Worm (Caenorhabditis elegans) whole organism, young adult: ENCODE measurements around the gene F17C11.12.

Experiments
- F57A8.1 ChIP-seq: fragments of 200-800 bp; sonication (Bioruptor generic); optimal IDR thresholded peaks from 2 replicates; lab custom pipeline; 2018; ENCODE audit warnings: mild to moderate bottlenecking, missing genetic modification characterization, moderate library complexity, missing compliant biosample characterization
- atf-7 ChIP-seq: sonication (generic microtip); optimal IDR thresholded peaks from 2 replicates; lab custom pipeline; 2017; ENCODE audit warnings: mild to moderate bottlenecking, missing genetic modification characterization, missing compliant biosample characterization
- ccch-3 ChIP-seq: fragments of 200-800 bp; sonication (Bioruptor generic); optimal IDR thresholded peaks from 2 replicates; lab custom pipeline; 2018; ENCODE audit warnings: mild to moderate bottlenecking, missing genetic modification characterization, missing compliant biosample characterization
- ceh-58 ChIP-seq: fragments of 200-800 bp; sonication (Bioruptor generic); IDR thresholded peaks from 2 replicates; pipeline ENCODE4 v1.3.6; 2022; ENCODE audit warnings: missing genetic modification characterization, missing compliant biosample characterization
- ceh-79 ChIP-seq: sonication (generic microtip); optimal IDR thresholded peaks from 2 replicates; lab custom pipeline; 2017; ENCODE audit warnings: mild to moderate bottlenecking, missing genetic modification characterization, missing compliant biosample characterization
- dpff-1 ChIP-seq: sonication (generic microtip); optimal IDR thresholded peaks from 2 replicates; lab custom pipeline; 2017; ENCODE audit warnings: mild to moderate bottlenecking, missing genetic modification characterization, missing compliant biosample characterization
- efl-1 ChIP-seq: fragments of 150-350 bp; optimal IDR thresholded peaks from 2 replicates; lab custom pipeline; 2014; ENCODE audit warnings: missing biosample characterization, missing genetic modification reagents, missing genetic modification characterization
- egrh-3 ChIP-seq: fragments of 200-800 bp; sonication (Bioruptor generic); IDR thresholded peaks from 2 replicates; pipeline ENCODE4 v1.3.6; 2022; ENCODE audit warnings: missing genetic modification reagents, missing genetic modification characterization, missing compliant biosample characterization
- hmg-1.2 ChIP-seq: fragments of 200-800 bp; sonication (Bioruptor generic); IDR thresholded peaks from 2 replicates; pipeline ENCODE4 v1.3.6; 2022; ENCODE audit warnings: missing genetic modification reagents, missing genetic modification characterization, missing compliant biosample characterization
- mes-4 ChIP-seq: sonication (generic microtip); optimal IDR thresholded peaks from 2 replicates; lab custom pipeline; 2016; ENCODE audit warnings: missing genotype, missing genetic modification characterization, missing compliant biosample characterization
- mxl-1 ChIP-seq: sonication (generic microtip); optimal IDR thresholded peaks from 2 replicates; lab custom pipeline; 2016; ENCODE audit warnings: missing genetic modification characterization, missing compliant biosample characterization
- nfya-2 ChIP-seq: fragments of 200-800 bp; sonication (Bioruptor generic); IDR thresholded peaks from 2 replicates; pipeline ENCODE4 v1.3.6; 2022; ENCODE audit warnings: missing genetic modification reagents, missing genetic modification characterization, missing compliant biosample characterization
- snpc-1.3 ChIP-seq: sonication (generic microtip); optimal IDR thresholded peaks from 2 replicates; lab custom pipeline; 2017; ENCODE audit warnings: missing genetic modification characterization, mild to moderate bottlenecking, missing compliant biosample characterization, antibody characterized with exemption, moderate library complexity, missing genotype, missing genetic modification reagents; ENCODE audit not compliant: insufficient read depth

ce11 chrV:10894601-10895000 lies 42.1 kb downstream of the F17C11.12 start, which contains the start of the genes F32D8.14 and F32D8.5:
- TF ChIP-seq atf-7 (no peak), ceh-58 (GFP tag; lab: Robert Waterston, UW) (no peak), nfya-2 (GFP tag; lab: Robert Waterston, UW) (no peak), ccch-3 (GFP tag; lab: Kevin White, UChicago) (peak; percentile 8), ceh-79 (tag; lab: Kevin White, UChicago) (no peak), efl-1 (GFP tag; lab: Kevin White, UChicago) (peak; percentile 43), hmg-1.2 (GFP tag; lab: Robert Waterston, UW) (peak; percentile 48; the same call in 1 of the 2 replicates), dpff-1 (tag; lab: Kevin White, UChicago) (no peak), F57A8.1 (GFP tag; lab: Kevin White, UChicago) (no peak), snpc-1.3 (tag; lab: Kevin White, UChicago) (no peak), mes-4 (no peak), egrh-3 (no peak), mxl-1 (tag; lab: Kevin White, UChicago) (no peak)
